Fruit fly (Drosophila melanogaster): ENCODE data around the gene CG11768.
A peak's percentile ranks its signal among the peaks of the same experiment; 100 is the strongest.

CG11768 gene

dm6 chr3R:8810397-8811184 lies 42.6 kb upstream of the CG11768 start:
- TF ChIP-seq Jra (GFP tag; optimal IDR thresholded peaks at IDR 0.05) (peak; percentile 88), Dfd (GFP tag; optimal IDR thresholded peaks at IDR 0.05) (no peak), dl (GFP tag; optimal IDR thresholded peaks at IDR 0.05; ENCODE audit: insufficient read depth in 1 of 2, partially characterized antibody in 2 of 2) (peak in 1 of 2 experiments; percentile 38), fru (GFP tag; optimal IDR thresholded peaks at IDR 0.05) (no peak), tai (GFP tag; optimal IDR thresholded peaks at IDR 0.05) (no peak), CG9705 (GFP tag; optimal IDR thresholded peaks at IDR 0.05) (no peak), Hr83 (GFP tag; optimal IDR thresholded peaks at IDR 0.05; ENCODE audit: poor library complexity, severe bottlenecking) (peak; percentile 99), lola (GFP tag; optimal IDR thresholded peaks at IDR 0.05) (no peak), foxo (GFP tag; optimal IDR thresholded peaks at IDR 0.05) (peak in 1 of 2 experiments; percentile 68), Hnf4 (GFP tag; optimal IDR thresholded peaks at IDR 0.05) (peak; percentile 92), h (GFP tag; optimal IDR thresholded peaks at IDR 0.05) (peak; percentile 92), OdsH (GFP tag; optimal IDR thresholded peaks at IDR 0.05) (peak; percentile 82), CrebA (GFP tag; optimal IDR thresholded peaks at IDR 0.05; ENCODE audit: borderline replicate concordance) (no peak), woc (GFP tag; optimal IDR thresholded peaks at IDR 0.05) (no peak), Sp1 (GFP tag; optimal IDR thresholded peaks at IDR 0.05) (peak; percentile 65), br (GFP tag; optimal IDR thresholded peaks at IDR 0.05) (peak; percentile 85), CG32264 (GFP tag; optimal IDR thresholded peaks at IDR 0.05) (peak; percentile 49), ey (GFP tag; optimal IDR thresholded peaks at IDR 0.05) (peak; percentile 42), Abd-B (GFP tag; optimal IDR thresholded peaks at IDR 0.05) (no peak), Hr78 (GFP tag; optimal IDR thresholded peaks at IDR 0.05) (no peak), rgr (GFP tag; optimal IDR thresholded peaks at IDR 0.05) (peak; percentile 89), Rel (GFP tag; optimal IDR thresholded peaks at IDR 0.05) (no peak), Rel (tag; optimal IDR thresholded peaks at IDR 0.05) (peak; percentile 75), Mio (GFP tag; optimal IDR thresholded peaks at IDR 0.05) (peak; percentile 25), psq (GFP tag; optimal IDR thresholded peaks at IDR 0.05) (peak; percentile 69), Myc (optimal IDR thresholded peaks at IDR 0.05) (no peak), dsf (GFP tag; optimal IDR thresholded peaks at IDR 0.05; ENCODE audit: borderline replicate concordance) (peak; percentile 61), jim (GFP tag; optimal IDR thresholded peaks at IDR 0.05) (no peak), Vsx2 (GFP tag; optimal IDR thresholded peaks at IDR 0.05; ENCODE audit: partially characterized antibody) (no peak), usp (GFP tag; optimal IDR thresholded peaks at IDR 0.05) (no peak), pan (optimal IDR thresholded peaks at IDR 0.05) (no peak), brk (GFP tag; optimal IDR thresholded peaks at IDR 0.05) (peak; percentile 90), Dif (GFP tag; optimal IDR thresholded peaks at IDR 0.05; ENCODE audit: partially characterized antibody) (no peak), sv (GFP tag; optimal IDR thresholded peaks at IDR 0.05) (no peak), HLH106 (tag; optimal IDR thresholded peaks at IDR 0.05) (peak; percentile 32), sage (GFP tag; optimal IDR thresholded peaks at IDR 0.05) (peak; percentile 73)

dm6 chr3R:8809712-8810111 lies 41.7 kb upstream of the CG11768 start:
- TF ChIP-seq Rel (GFP tag; optimal IDR thresholded peaks at IDR 0.05) (no peak), Rel (tag; optimal IDR thresholded peaks at IDR 0.05) (peak; percentile 74), HLH106 (tag; optimal IDR thresholded peaks at IDR 0.05) (no peak)

- TF ChIP-seq Sp1 (GFP tag; optimal IDR thresholded peaks at IDR 0.05) (peak; percentile 73), pan (optimal IDR thresholded peaks at IDR 0.05) (no peak), OdsH (GFP tag; optimal IDR thresholded peaks at IDR 0.05) (peak; percentile 61), jim (GFP tag; optimal IDR thresholded peaks at IDR 0.05) (no peak), Mio (GFP tag; optimal IDR thresholded peaks at IDR 0.05) (no peak), lola (GFP tag; optimal IDR thresholded peaks at IDR 0.05) (no peak), Abd-B (GFP tag; optimal IDR thresholded peaks at IDR 0.05) (no peak), Dfd (GFP tag; optimal IDR thresholded peaks at IDR 0.05) (no peak), Vsx2 (GFP tag; optimal IDR thresholded peaks at IDR 0.05; ENCODE audit: partially characterized antibody) (no peak), N (GFP tag; optimal IDR thresholded peaks at IDR 0.05) (no peak), CG32264 (GFP tag; optimal IDR thresholded peaks at IDR 0.05) (no peak), sv (GFP tag; optimal IDR thresholded peaks at IDR 0.05) (peak; percentile 53), foxo (GFP tag; optimal IDR thresholded peaks at IDR 0.05) (peak in 1 of 2 experiments; percentile 72), tai (GFP tag; optimal IDR thresholded peaks at IDR 0.05) (no peak), rgr (GFP tag; optimal IDR thresholded peaks at IDR 0.05) (peak; percentile 72), brk (GFP tag; optimal IDR thresholded peaks at IDR 0.05) (peak; percentile 70), HLH106 (tag; optimal IDR thresholded peaks at IDR 0.05) (peak; percentile 63), fru (GFP tag; optimal IDR thresholded peaks at IDR 0.05) (peak; percentile 69), sage (GFP tag; optimal IDR thresholded peaks at IDR 0.05) (peak; percentile 12), br (GFP tag; optimal IDR thresholded peaks at IDR 0.05) (peak; percentile 29), ey (GFP tag; optimal IDR thresholded peaks at IDR 0.05) (peak; percentile 57), Dif (GFP tag; optimal IDR thresholded peaks at IDR 0.05; ENCODE audit: partially characterized antibody) (no peak), dmrt93B (GFP tag; optimal IDR thresholded peaks at IDR 0.05) (no peak), h (GFP tag; optimal IDR thresholded peaks at IDR 0.05) (peak; percentile 63), GATAd (GFP tag; optimal IDR thresholded peaks at IDR 0.05) (no peak), Myc (optimal IDR thresholded peaks at IDR 0.05) (no peak), Hr78 (GFP tag; optimal IDR thresholded peaks at IDR 0.05) (no peak), CG9705 (GFP tag; optimal IDR thresholded peaks at IDR 0.05) (no peak), usp (GFP tag; optimal IDR thresholded peaks at IDR 0.05) (no peak), CrebA (GFP tag; optimal IDR thresholded peaks at IDR 0.05; ENCODE audit: borderline replicate concordance) (no peak), dsf (GFP tag; optimal IDR thresholded peaks at IDR 0.05; ENCODE audit: borderline replicate concordance) (no peak), Rel (GFP tag; optimal IDR thresholded peaks at IDR 0.05) (peak; percentile 1), Rel (tag; optimal IDR thresholded peaks at IDR 0.05) (no peak), dl (GFP tag; optimal IDR thresholded peaks at IDR 0.05; ENCODE audit: insufficient read depth in 1 of 2, partially characterized antibody in 2 of 2) (no peak), woc (GFP tag; optimal IDR thresholded peaks at IDR 0.05) (peak; percentile 52), Jra (GFP tag; optimal IDR thresholded peaks at IDR 0.05) (peak; percentile 24), Hr83 (GFP tag; optimal IDR thresholded peaks at IDR 0.05; ENCODE audit: poor library complexity, severe bottlenecking) (no peak)
These were observed 40.5 kb upstream of the CG11768 start for dm6 chr3R:8808518-8808921.

Measured in whole organism, wandering third instar larva.